Fruit fly (Drosophila melanogaster) whole organism: Measurements from ENCODE around the gene ZnT35C.

Source experiments
- CG8478 ChIP-seq: fragments of >200 bp; optimal IDR thresholded peaks from 2 replicates; lab custom pipeline; 2018; ENCODE audit warnings: inconsistent platforms
- Dll ChIP-seq: fragments of >200 bp; optimal IDR thresholded peaks from 2 replicates; lab custom pipeline; 2017
- EcR ChIP-seq, 2 experiments: fragments of >200 bp; optimal IDR thresholded peaks; 2 replicates each; lab custom pipeline; 2017; ENCODE audit warnings: missing biosample characterization in 2 of 2, missing genetic modification characterization in 2 of 2, missing genetic modification reagents in 2 of 2
- pan ChIP-seq: fragments of >200 bp; optimal IDR thresholded peaks from 2 replicates; lab custom pipeline; 2017
- psq ChIP-seq: fragments of >200 bp; optimal IDR thresholded peaks from 2 replicates; lab custom pipeline; 2017
- usp ChIP-seq: fragments of >200 bp; optimal IDR thresholded peaks from 2 replicates; lab custom pipeline; 2017; ENCODE audit warnings: missing biosample characterization, missing genetic modification characterization, mixed read lengths

ZnT35C gene

DNA sequence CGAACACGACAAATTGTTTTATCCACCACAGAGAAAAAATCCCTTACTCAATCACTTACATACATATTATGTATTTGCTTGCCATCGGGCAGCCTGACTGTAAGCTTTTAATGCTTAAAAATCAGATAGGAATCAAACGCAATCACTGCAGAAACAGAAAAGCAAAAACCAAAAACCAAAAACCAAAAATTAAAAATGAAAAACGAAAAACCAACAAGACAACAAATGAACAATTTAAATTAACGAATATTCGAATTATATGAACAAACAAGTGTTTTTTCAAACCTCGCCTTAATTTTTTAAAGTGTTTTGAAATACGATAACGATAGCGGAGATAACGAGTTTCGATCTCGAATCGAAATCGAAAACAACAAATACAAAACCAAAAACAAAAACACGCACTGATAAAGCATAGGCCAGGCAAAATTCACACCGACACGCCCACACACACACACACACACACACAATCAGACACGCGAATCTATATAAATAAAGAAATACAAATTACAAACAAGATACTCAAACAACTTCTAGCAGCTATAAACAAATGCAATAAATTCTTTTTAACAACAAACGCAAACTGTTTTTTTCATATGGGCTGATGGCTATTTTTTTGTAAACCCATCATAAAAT lies 6.8 kb upstream of the ZnT35C start:
- TF ChIP-seq EcR (GFP tag; optimal IDR thresholded peaks at IDR 0.05; lab: Kevin White, UChicago) (no peak), usp (GFP tag; lab: Kevin White, UChicago) (no peak), pan (lab: Kevin White, UChicago) (no peak), Dll (lab: Kevin White, UChicago) (no peak), CG8478 (lab: Kevin White, UChicago) (no peak), psq (lab: Kevin White, UChicago) (no peak)

DNA sequence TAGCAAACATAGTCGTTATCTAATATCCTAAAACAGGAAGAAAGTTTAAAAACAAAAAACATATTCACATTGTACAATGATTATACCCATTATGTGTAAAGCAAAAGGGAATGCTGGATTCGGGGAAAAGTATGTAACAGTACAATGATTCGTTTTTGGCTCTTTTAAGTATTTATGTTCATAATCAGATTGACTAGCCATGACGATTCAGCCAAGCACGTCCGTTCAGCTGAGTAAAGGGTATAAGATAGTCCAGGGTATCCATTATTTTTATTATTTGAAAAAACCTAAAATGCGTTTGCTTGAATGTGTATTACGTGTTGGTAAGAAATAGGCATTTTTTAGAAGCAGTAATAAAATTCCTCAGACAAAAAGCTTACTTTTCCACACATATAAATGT lies 2.2 kb upstream of the ZnT35C start:
- TF ChIP-seq Dll (lab: Kevin White, UChicago) (no peak), EcR (GFP tag; optimal IDR thresholded peaks at IDR 0.05; lab: Kevin White, UChicago) (no peak), pan (lab: Kevin White, UChicago) (no peak), psq (lab: Kevin White, UChicago) (no peak), CG8478 (lab: Kevin White, UChicago) (no peak), usp (GFP tag; lab: Kevin White, UChicago) (no peak)

DNA sequence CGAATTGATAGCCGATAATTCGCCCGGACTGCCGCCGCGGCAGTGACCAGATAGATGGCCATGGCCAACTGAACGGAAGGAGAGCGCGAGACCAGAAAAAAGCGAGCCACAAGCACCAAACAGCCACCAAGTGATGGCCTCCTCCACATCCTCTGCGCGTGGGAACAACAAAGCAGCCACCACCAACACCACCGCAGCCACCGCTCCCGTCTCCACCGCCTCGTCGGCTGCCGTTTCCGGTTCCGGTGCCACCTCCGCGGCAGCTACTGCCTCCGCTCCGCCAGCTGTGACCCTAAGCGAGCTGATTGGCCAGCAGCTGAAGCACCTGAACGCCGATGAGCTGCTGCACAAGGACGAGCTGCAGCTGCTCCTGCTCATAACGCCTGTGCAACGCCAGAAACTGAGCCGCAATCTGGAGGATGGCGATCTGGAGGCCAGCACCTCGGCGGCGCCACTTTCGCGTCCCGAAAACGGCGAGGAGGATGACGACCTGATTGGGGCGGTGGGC lies 1.5 kb upstream of the ZnT35C start:
- TF ChIP-seq CG8478 (lab: Kevin White, UChicago) (no peak), EcR (GFP tag; optimal IDR thresholded peaks at IDR 0.05; lab: Kevin White, UChicago) (no peak), Dll (lab: Kevin White, UChicago) (no peak), pan (lab: Kevin White, UChicago) (no peak), psq (lab: Kevin White, UChicago) (no peak), usp (GFP tag; lab: Kevin White, UChicago) (no peak)

- TF ChIP-seq pan (lab: Kevin White, UChicago) = no peak
- TF ChIP-seq CG8478 (lab: Kevin White, UChicago) = no peak
- no peak for TF ChIP-seq usp (GFP tag; lab: Kevin White, UChicago)
- TF ChIP-seq EcR (GFP tag; optimal IDR thresholded peaks at IDR 0.05; lab: Kevin White, UChicago) = no peak
- no peak for TF ChIP-seq psq (lab: Kevin White, UChicago)
- no peak for TF ChIP-seq Dll (lab: Kevin White, UChicago)
Observed at dm6 chr2L:15248163-15249005, 870 bp upstream of the ZnT35C start, which contains the start of gene dao. dao (plus strand) TSS chr2L:15248879.

DNA sequence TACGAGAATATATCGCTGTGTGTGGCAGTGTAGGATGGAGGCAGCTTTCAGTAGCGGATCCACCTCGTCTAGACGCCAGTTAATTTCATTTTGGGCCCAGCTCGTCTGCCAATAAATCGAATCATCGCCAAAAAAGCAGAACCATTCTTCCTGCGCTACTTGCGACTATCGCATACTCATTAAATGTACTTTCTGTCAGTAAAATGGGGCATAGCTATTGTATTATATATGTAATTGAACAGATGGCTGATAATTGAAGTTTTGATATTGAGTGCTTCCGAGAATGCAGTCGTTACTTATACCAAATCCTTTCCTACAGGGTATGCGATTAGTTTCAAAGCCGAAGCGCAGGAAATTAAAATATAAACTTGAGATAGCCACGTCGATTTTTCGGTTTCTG lies 2.8 kb downstream of the ZnT35C start:
- TF ChIP-seq pan (lab: Kevin White, UChicago) = no peak

dm6 chr2L:15243413-15243812 lies 4.1 kb downstream of the ZnT35C start:
- TF ChIP-seq EcR (GFP tag; optimal IDR thresholded peaks at IDR 0.05; lab: Kevin White, UChicago) = peak in 1 of 2 experiments; percentile 69
- TF ChIP-seq Dll (lab: Kevin White, UChicago) = no peak

DNA sequence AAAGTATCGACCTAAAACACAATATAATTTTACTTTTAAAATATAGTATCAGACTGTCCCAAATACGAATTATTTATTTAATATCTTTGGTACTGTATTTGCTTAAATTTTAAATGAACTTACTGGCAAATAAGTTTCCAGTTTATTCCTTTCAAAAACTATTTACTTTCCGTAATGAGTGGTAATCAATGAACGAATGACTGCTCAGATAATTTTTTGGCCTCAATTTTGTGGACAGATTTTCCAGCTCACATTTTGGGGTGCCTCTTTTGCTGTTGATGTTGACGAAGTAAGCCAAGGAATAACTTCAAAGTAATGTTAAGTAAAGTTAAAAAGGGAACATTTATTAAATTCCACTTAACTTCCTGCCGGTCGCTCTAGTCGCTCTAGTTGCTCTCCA lies 32.6 kb downstream of the ZnT35C start, which contains the start of gene CG43230:
Gene CG43230, plus strand, starts transcription at position 301 of the 400 bp plus-strand sequence.
- TF ChIP-seq pan (lab: Kevin White, UChicago) (no peak), Dll (lab: Kevin White, UChicago) (no peak), usp (GFP tag; lab: Kevin White, UChicago) (no peak), CG8478 (lab: Kevin White, UChicago) (no peak), EcR (GFP tag; optimal IDR thresholded peaks at IDR 0.05; lab: Kevin White, UChicago) (no peak), psq (lab: Kevin White, UChicago) (no peak)

dm6 chr2L:15211489-15211888 lies 36.0 kb downstream of the ZnT35C start:
- TF ChIP-seq pan (lab: Kevin White, UChicago) (no peak), CG8478 (lab: Kevin White, UChicago) (no peak), psq (lab: Kevin White, UChicago) (no peak), usp (GFP tag; lab: Kevin White, UChicago) (no peak), EcR (GFP tag; optimal IDR thresholded peaks at IDR 0.05; lab: Kevin White, UChicago) (no peak), Dll (lab: Kevin White, UChicago) (no peak)

dm6 chr2L:15201992-15202391 lies 45.5 kb downstream of the ZnT35C start, which contains the start of gene Sfp35C:
Sfp35C (minus strand) TSS chr2L:15202092.
- TF ChIP-seq psq (lab: Kevin White, UChicago) (no peak), CG8478 (lab: Kevin White, UChicago) (no peak), EcR (GFP tag; optimal IDR thresholded peaks at IDR 0.05; lab: Kevin White, UChicago) (no peak), Dll (lab: Kevin White, UChicago) (no peak), usp (GFP tag; lab: Kevin White, UChicago) (no peak), pan (lab: Kevin White, UChicago) (no peak)

DNA sequence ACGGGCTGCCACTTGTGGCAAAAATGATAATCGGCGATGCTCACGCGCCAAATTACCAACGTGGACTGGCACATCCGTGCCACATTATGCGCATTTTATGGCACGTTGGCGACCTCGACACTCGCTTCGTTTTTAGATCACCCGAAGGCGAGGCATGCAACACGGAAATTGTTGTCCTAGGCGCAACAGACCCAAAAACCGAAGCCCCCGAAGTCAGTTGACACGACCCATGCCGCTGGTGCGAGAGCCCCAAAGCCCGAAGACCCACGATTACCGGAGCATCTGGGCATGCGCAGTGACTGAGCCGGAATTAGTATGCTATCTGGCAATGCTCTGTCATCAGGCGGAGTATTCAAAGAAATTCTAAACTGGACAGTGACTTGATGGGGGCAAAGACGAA lies 47.1 kb downstream of the ZnT35C start, which contains the start of gene CG4168:
Gene CG4168, minus strand, starts transcription at position 51 of the 400 bp plus-strand sequence.
- no peak for TF ChIP-seq EcR (GFP tag; optimal IDR thresholded peaks at IDR 0.05; lab: Kevin White, UChicago)
- TF ChIP-seq CG8478 (lab: Kevin White, UChicago) = no peak
- no peak for TF ChIP-seq Dll (lab: Kevin White, UChicago)
- TF ChIP-seq pan (lab: Kevin White, UChicago) = no peak
- no peak for TF ChIP-seq psq (lab: Kevin White, UChicago)
- no peak for TF ChIP-seq usp (GFP tag; lab: Kevin White, UChicago)

dm6 chr2L:15179028-15179427 lies 68.5 kb downstream of the ZnT35C start:
- TF ChIP-seq CG8478 (lab: Kevin White, UChicago) (no peak), psq (lab: Kevin White, UChicago) (no peak), pan (lab: Kevin White, UChicago) (no peak), usp (GFP tag; lab: Kevin White, UChicago) (no peak), Dll (lab: Kevin White, UChicago) (no peak), EcR (GFP tag; optimal IDR thresholded peaks at IDR 0.05; lab: Kevin White, UChicago) (no peak)
